Worm (Caenorhabditis elegans): ENCODE measurements around the gene cnc-4.
A peak's percentile ranks its signal among the peaks of the same experiment; 100 is the strongest.

cnc-4 gene

DNA sequence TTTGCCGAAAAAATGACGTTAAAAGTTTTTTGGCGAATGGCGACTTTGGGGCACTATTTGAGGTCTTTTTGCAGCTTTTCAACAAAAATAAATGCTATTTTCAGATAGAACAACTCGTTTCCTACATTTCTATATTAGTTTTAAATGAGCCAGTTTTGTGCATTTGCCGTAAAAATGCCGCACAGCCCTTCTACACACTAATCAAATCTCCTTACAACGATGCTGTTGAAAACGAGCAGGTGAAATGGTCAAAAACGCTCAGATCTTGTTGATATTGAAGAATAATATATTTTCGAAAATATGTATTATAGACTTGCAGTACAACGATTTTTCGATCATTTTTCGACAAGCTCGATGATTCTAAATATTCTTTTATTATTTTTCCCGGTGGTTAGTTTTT lies 7.8 kb downstream of the cnc-4 start, which contains the start of gene chil-14:
TSS of gene chil-14 (plus strand) at position 301 of the 400 bp plus-strand sequence.
- no peak for TF ChIP-seq nhr-21 (tag; optimal IDR thresholded peaks at IDR 0.05)
- TF ChIP-seq crh-2 (tag; optimal IDR thresholded peaks at IDR 0.05): no peak
- no peak for TF ChIP-seq nhr-129 (tag; optimal IDR thresholded peaks at IDR 0.05)
- no peak for TF ChIP-seq skn-1 (tag; optimal IDR thresholded peaks at IDR 0.05)
- no peak for TF ChIP-seq zag-1 (tag; optimal IDR thresholded peaks at IDR 0.05)
- no peak for TF ChIP-seq ZK546.5 (tag; optimal IDR thresholded peaks at IDR 0.05)
- TF ChIP-seq nhr-6 (tag; optimal IDR thresholded peaks at IDR 0.05): no peak
- TF ChIP-seq aly-2 (tag; optimal IDR thresholded peaks at IDR 0.05): no peak
- TF ChIP-seq peb-1 (tag; optimal IDR thresholded peaks at IDR 0.05): no peak
- no peak for TF ChIP-seq nhr-25 (tag; optimal IDR thresholded peaks at IDR 0.05)
- no peak for TF ChIP-seq ceh-16 (tag; optimal IDR thresholded peaks at IDR 0.05)
- no peak for TF ChIP-seq nhr-12 (tag; optimal IDR thresholded peaks at IDR 0.05)
- TF ChIP-seq lin-39 (tag; optimal IDR thresholded peaks at IDR 0.05): no peak
- TF ChIP-seq nhr-10 (tag; optimal IDR thresholded peaks at IDR 0.05): no peak
- no peak for TF ChIP-seq elt-1 (tag; optimal IDR thresholded peaks at IDR 0.05)

DNA sequence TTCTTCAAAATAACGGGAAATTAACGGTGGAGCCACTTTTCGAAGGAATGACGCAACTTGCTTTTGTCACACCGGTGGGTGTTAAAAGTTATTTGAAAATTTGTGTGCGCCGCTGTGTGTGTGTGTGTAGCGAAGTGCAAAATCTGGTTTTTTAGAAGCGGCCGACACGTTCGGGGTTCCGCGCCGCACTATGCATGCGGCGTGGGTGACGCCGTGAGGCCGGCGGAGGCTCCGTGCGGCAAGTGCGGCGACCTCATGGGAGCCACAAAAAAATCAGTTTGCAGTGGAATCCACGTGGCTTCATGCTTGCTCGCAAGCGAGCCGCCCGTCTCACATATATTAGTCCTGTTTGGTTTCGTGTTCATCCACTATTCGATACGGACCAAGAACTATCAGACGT lies 8.3 kb downstream of the cnc-4 start:
- TF ChIP-seq nhr-12 (tag; optimal IDR thresholded peaks at IDR 0.05): no peak
- TF ChIP-seq blmp-1 (tag; optimal IDR thresholded peaks at IDR 0.05; ENCODE audit: insufficient read depth): no peak
- no peak for TF ChIP-seq sma-9 (GFP tag; optimal IDR thresholded peaks at IDR 0.05)
- no peak for TF ChIP-seq sma-9 (tag; optimal IDR thresholded peaks at IDR 0.05)
- TF ChIP-seq nhr-23 (tag; optimal IDR thresholded peaks at IDR 0.05): no peak
- TF ChIP-seq crh-2 (tag; optimal IDR thresholded peaks at IDR 0.05): no peak
- no peak for TF ChIP-seq nhr-10 (tag; optimal IDR thresholded peaks at IDR 0.05)
- no peak for TF ChIP-seq nhr-6 (tag; optimal IDR thresholded peaks at IDR 0.05)
- no peak for TF ChIP-seq nhr-11 (tag; optimal IDR thresholded peaks at IDR 0.05)
- TF ChIP-seq C34F6.9 (tag; optimal IDR thresholded peaks at IDR 0.05): no peak
- TF ChIP-seq nhr-21 (tag; optimal IDR thresholded peaks at IDR 0.05): no peak
- no peak for TF ChIP-seq ztf-1 (GFP tag; conservative IDR thresholded peaks at IDR 0.05)
- no peak for TF ChIP-seq ama-1 (optimal IDR thresholded peaks at IDR 0.05)
- TF ChIP-seq mab-5 (tag; optimal IDR thresholded peaks at IDR 0.05): no peak
- no peak for TF ChIP-seq alr-1 (tag; optimal IDR thresholded peaks at IDR 0.05)
- TF ChIP-seq unc-55 (GFP tag; optimal IDR thresholded peaks at IDR 0.05): no peak
- TF ChIP-seq lsy-2 (tag; optimal IDR thresholded peaks at IDR 0.05): no peak
- no peak for TF ChIP-seq nhr-25 (tag; optimal IDR thresholded peaks at IDR 0.05)

DNA sequence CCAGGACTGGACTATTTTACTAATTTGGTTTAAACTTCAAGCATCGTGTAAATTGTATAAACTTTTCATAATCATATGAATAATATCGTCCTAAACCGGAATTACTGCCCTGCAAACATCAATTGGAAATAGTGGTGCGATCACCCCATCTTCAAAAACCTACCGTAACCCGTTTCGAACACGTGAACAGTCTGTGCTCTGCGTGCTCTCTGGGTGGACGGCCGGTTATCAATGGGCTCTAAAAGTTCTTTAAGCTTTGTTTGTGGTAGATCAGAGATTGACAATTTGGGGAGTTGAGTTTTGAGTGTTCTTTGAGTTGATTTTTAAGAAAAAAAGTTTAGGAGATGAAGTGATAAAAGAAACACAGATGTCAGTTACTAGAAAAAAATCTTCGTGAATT lies 9.6 kb downstream of the cnc-4 start:
- TF ChIP-seq aly-2 (tag; optimal IDR thresholded peaks at IDR 0.05) (no peak), sma-9 (GFP tag; optimal IDR thresholded peaks at IDR 0.05) (peak; percentile 45), sma-9 (tag; optimal IDR thresholded peaks at IDR 0.05) (no peak), nhr-11 (tag; optimal IDR thresholded peaks at IDR 0.05) (no peak), lsy-2 (tag; optimal IDR thresholded peaks at IDR 0.05) (peak in 1 of 2 experiments; percentile 41), sma-3 (GFP tag; optimal IDR thresholded peaks at IDR 0.05) (no peak), C34F6.9 (tag; optimal IDR thresholded peaks at IDR 0.05) (no peak)

DNA sequence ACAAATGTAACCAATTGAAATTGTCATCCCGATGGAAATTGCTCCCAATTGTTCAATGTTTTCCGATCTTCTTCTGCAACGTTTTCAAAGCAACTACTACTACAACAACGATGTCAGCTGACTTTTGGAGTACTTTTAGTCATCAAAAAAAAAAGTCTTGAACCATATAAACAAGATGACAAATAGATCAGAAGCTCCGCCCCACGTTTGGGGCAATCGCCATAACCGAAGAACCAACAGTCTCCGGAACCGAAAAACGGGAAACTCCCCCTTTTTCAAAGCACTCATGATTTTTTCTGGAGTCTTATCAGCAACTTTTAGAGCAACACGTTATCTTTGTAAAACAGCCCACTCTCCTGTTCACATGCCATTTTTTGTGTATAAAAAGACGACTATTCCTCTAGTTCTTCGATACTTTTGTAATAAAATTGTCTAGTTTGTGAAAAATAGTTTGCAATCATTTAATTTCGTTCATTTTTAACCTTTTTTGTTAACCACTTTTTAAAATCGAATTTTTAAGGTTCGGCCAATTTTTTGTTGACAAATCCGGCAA lies 12.5 kb downstream of the cnc-4 start:
- TF ChIP-seq blmp-1 (tag; optimal IDR thresholded peaks at IDR 0.05; ENCODE audit: insufficient read depth) (no peak), crh-2 (tag; optimal IDR thresholded peaks at IDR 0.05) (peak; percentile 2), sma-9 (GFP tag; optimal IDR thresholded peaks at IDR 0.05) (peak; percentile 56), sma-9 (tag; optimal IDR thresholded peaks at IDR 0.05) (no peak), nhr-25 (tag; optimal IDR thresholded peaks at IDR 0.05) (no peak), peb-1 (tag; optimal IDR thresholded peaks at IDR 0.05) (no peak), lin-13 (GFP tag; optimal IDR thresholded peaks at IDR 0.05) (no peak), fos-1 (tag; optimal IDR thresholded peaks at IDR 0.05) (peak; percentile 33), zag-1 (tag; optimal IDR thresholded peaks at IDR 0.05) (no peak), snpc-4 (tag; optimal IDR thresholded peaks at IDR 0.05) (no peak), gmeb-1 (tag; optimal IDR thresholded peaks at IDR 0.05) (peak; percentile 14)

ce11 chrV:1460069-1460468 lies 13.1 kb downstream of the cnc-4 start, which contains the start of gene hacd-1:
Gene hacd-1, plus strand, starts transcription at chrV:1460369.
- TF ChIP-seq egl-27 (tag; optimal IDR thresholded peaks at IDR 0.05): no peak
- TF ChIP-seq R02D3.7 (tag; optimal IDR thresholded peaks at IDR 0.05): no peak
- no peak for TF ChIP-seq ztf-1 (GFP tag; conservative IDR thresholded peaks at IDR 0.05)
- TF ChIP-seq sma-3 (GFP tag; optimal IDR thresholded peaks at IDR 0.05): no peak
- TF ChIP-seq nhr-25 (tag; optimal IDR thresholded peaks at IDR 0.05): no peak
- TF ChIP-seq skn-1 (tag; optimal IDR thresholded peaks at IDR 0.05): no peak
- TF ChIP-seq ama-1 (optimal IDR thresholded peaks at IDR 0.05): no peak
- TF ChIP-seq snpc-4 (tag; optimal IDR thresholded peaks at IDR 0.05): no peak
- no peak for TF ChIP-seq F13H6.1 (tag; optimal IDR thresholded peaks at IDR 0.05)
- TF ChIP-seq mdl-1 (tag; optimal IDR thresholded peaks at IDR 0.05): no peak
- no peak for TF ChIP-seq mab-5 (tag; optimal IDR thresholded peaks at IDR 0.05)
- no peak for TF ChIP-seq peb-1 (tag; optimal IDR thresholded peaks at IDR 0.05)
- no peak for TF ChIP-seq unc-62 (GFP tag; optimal IDR thresholded peaks at IDR 0.05)
- no peak for TF ChIP-seq nhr-237 (tag; optimal IDR thresholded peaks at IDR 0.05)
- no peak for TF ChIP-seq nhr-10 (tag; optimal IDR thresholded peaks at IDR 0.05)
- TF ChIP-seq ztf-4 (tag; optimal IDR thresholded peaks at IDR 0.05): no peak
- no peak for TF ChIP-seq elt-3 (tag; optimal IDR thresholded peaks at IDR 0.05)
- no peak for TF ChIP-seq nhr-11 (tag; optimal IDR thresholded peaks at IDR 0.05)

All from whole organism, L2 larva.